Fruit fly (Drosophila melanogaster) whole organism, prepupa: ENCODE data around the gene Datp.

Source experiments
- Blimp-1 ChIP-seq: fragments of 200-800 bp; sonication (Bioruptor generic); optimal IDR thresholded peaks from 3 replicates; lab custom pipeline; 2017; ENCODE audit warnings: missing biosample characterization, missing genetic modification characterization, mild to moderate bottlenecking, moderate library complexity, missing genetic modification reagents
- CG10631 ChIP-seq: fragments of 200-800 bp; sonication (Bioruptor generic); optimal IDR thresholded peaks from 2 replicates; lab custom pipeline; 2016; ENCODE audit warnings: missing biosample characterization, missing genetic modification characterization
- CG11294 ChIP-seq: fragments of 200-800 bp; sonication (Bioruptor generic); IDR thresholded peaks from 2 replicates; pipeline ENCODE4 v1.3.6; 2022; ENCODE audit warnings: missing biosample characterization, missing genetic modification characterization
- CG11902 ChIP-seq: fragments of 200-800 bp; sonication (Bioruptor generic); optimal IDR thresholded peaks from 3 replicates; lab custom pipeline; 2016; ENCODE audit warnings: missing biosample characterization, missing genetic modification characterization
- CG1621 ChIP-seq: fragments of 200-800 bp; sonication (Bioruptor generic); optimal IDR thresholded peaks from 3 replicates; lab custom pipeline; 2018; ENCODE audit warnings: missing biosample characterization, mild to moderate bottlenecking, missing genetic modification characterization
- CG16779 ChIP-seq: fragments of 200-800 bp; sonication (Bioruptor generic); optimal IDR thresholded peaks from 3 replicates; lab custom pipeline; 2017; ENCODE audit warnings: missing biosample characterization, mild to moderate bottlenecking, missing genetic modification characterization
- CG3032 ChIP-seq: fragments of 200-800 bp; optimal IDR thresholded peaks from 2 replicates; lab custom pipeline; 2019; ENCODE audit warnings: missing biosample characterization, mild to moderate bottlenecking, missing genetic modification characterization, moderate library complexity
- CG31627 ChIP-seq: fragments of 200-800 bp; sonication (Bioruptor generic); optimal IDR thresholded peaks from 3 replicates; lab custom pipeline; 2016; ENCODE audit warnings: missing biosample characterization, missing genetic modification characterization
- CG34406 ChIP-seq: fragments of 200-800 bp; sonication (Bioruptor generic); optimal IDR thresholded peaks from 3 replicates; lab custom pipeline; 2016; ENCODE audit warnings: missing biosample characterization, missing genetic modification characterization
- CG6163 ChIP-seq: fragments of 200-800 bp; sonication (Bioruptor generic); IDR thresholded peaks from 3 replicates; pipeline ENCODE4 v1.3.6; 2022; ENCODE audit warnings: missing biosample characterization, missing genetic modification characterization
- CG6808 ChIP-seq: fragments of 200-800 bp; sonication (Bioruptor generic); optimal IDR thresholded peaks from 3 replicates; lab custom pipeline; 2017; ENCODE audit warnings: missing biosample characterization, missing genetic modification characterization, mild to moderate bottlenecking, moderate library complexity, missing genetic modification reagents
- CG6854 ChIP-seq: fragments of 200-800 bp; sonication (Bioruptor generic); optimal IDR thresholded peaks from 2 replicates; lab custom pipeline; 2017; ENCODE audit warnings: missing biosample characterization, mild to moderate bottlenecking, missing genetic modification characterization
- CG7368 ChIP-seq: fragments of 200-800 bp; sonication (Bioruptor generic); optimal IDR thresholded peaks from 3 replicates; lab custom pipeline; 2016; ENCODE audit warnings: missing biosample characterization, missing genetic modification characterization
- CG8119 ChIP-seq: fragments of 200-800 bp; sonication (Bioruptor generic); IDR thresholded peaks from 3 replicates; pipeline ENCODE4 v1.3.6; 2022; ENCODE audit warnings: missing biosample characterization, missing genetic modification characterization
- CG9139 ChIP-seq: fragments of 200-800 bp; sonication (Bioruptor generic); optimal IDR thresholded peaks from 3 replicates; lab custom pipeline; 2017; ENCODE audit warnings: missing biosample characterization, mild to moderate bottlenecking, missing genetic modification characterization
- Eip75B ChIP-seq: fragments of 200-800 bp; sonication (Bioruptor generic); optimal IDR thresholded peaks from 3 replicates; lab custom pipeline; 2016; ENCODE audit warnings: missing biosample characterization, missing genetic modification characterization
- Eip78C ChIP-seq: fragments of 200-800 bp; sonication (Bioruptor generic); peaks from one replicate; lab custom pipeline; 2016; ENCODE audit warnings: missing biosample characterization, missing genetic modification characterization
- Eip93F ChIP-seq: fragments of 200-800 bp; sonication (Bioruptor generic); optimal IDR thresholded peaks from 2 replicates; lab custom pipeline; 2016; ENCODE audit warnings: missing biosample characterization, mild to moderate bottlenecking, missing genetic modification characterization
- Ets21C ChIP-seq: fragments of 200-800 bp; sonication (Bioruptor generic); optimal IDR thresholded peaks from 3 replicates; lab custom pipeline; 2016; ENCODE audit warnings: missing biosample characterization, missing genetic modification characterization
- Ets96B ChIP-seq: fragments of 200-800 bp; optimal IDR thresholded peaks from 2 replicates; lab custom pipeline; 2019; ENCODE audit warnings: missing biosample characterization, mild to moderate bottlenecking, missing genetic modification characterization, moderate library complexity
- Gug ChIP-seq: fragments of 200-800 bp; sonication (Bioruptor generic); IDR thresholded peaks from 2 replicates; pipeline ENCODE4 v1.3.6; 2022; ENCODE audit warnings: missing biosample characterization, missing genetic modification characterization
- Hr38 ChIP-seq: sonication (Bioruptor generic); optimal IDR thresholded peaks from 2 replicates; lab custom pipeline; 2016; ENCODE audit warnings: missing biosample characterization, missing genetic modification characterization
- Hr39 ChIP-seq: fragments of 200-800 bp; sonication (Bioruptor generic); optimal IDR thresholded peaks from 2 replicates; lab custom pipeline; 2016; ENCODE audit warnings: missing biosample characterization, missing genetic modification characterization
- Lpt ChIP-seq: fragments of 200-800 bp; sonication (Bioruptor generic); optimal IDR thresholded peaks from 3 replicates; lab custom pipeline; 2016; ENCODE audit warnings: missing biosample characterization, missing genetic modification characterization
- Met ChIP-seq: fragments of 200-800 bp; sonication (Bioruptor generic); optimal IDR thresholded peaks from 3 replicates; lab custom pipeline; 2016; ENCODE audit warnings: missing biosample characterization, missing genetic modification characterization
- OdsH ChIP-seq: fragments of 200-800 bp; sonication (Bioruptor generic); optimal IDR thresholded peaks from 3 replicates; lab custom pipeline; 2016; ENCODE audit warnings: missing biosample characterization, missing genetic modification characterization
- Smox ChIP-seq: fragments of 200-800 bp; sonication (Bioruptor generic); optimal IDR thresholded peaks from 3 replicates; lab custom pipeline; 2016; ENCODE audit warnings: missing biosample characterization, missing genetic modification characterization
- Sox102F ChIP-seq: fragments of 200-800 bp; sonication (Bioruptor generic); optimal IDR thresholded peaks from 2 replicates; lab custom pipeline; 2016; ENCODE audit warnings: missing biosample characterization, mild to moderate bottlenecking, missing genetic modification characterization
- Sox14 ChIP-seq: fragments of 200-800 bp; sonication (Bioruptor generic); optimal IDR thresholded peaks from 3 replicates; lab custom pipeline; 2016; ENCODE audit warnings: missing biosample characterization, missing genetic modification characterization
- achi ChIP-seq: fragments of 200-800 bp; sonication (Bioruptor generic); optimal IDR thresholded peaks from 3 replicates; lab custom pipeline; 2016; ENCODE audit warnings: missing biosample characterization, missing genetic modification characterization
- acj6 ChIP-seq: fragments of 200-800 bp; sonication (Bioruptor generic); optimal IDR thresholded peaks from 3 replicates; lab custom pipeline; 2016; ENCODE audit warnings: missing biosample characterization, missing genetic modification characterization
- cyc ChIP-seq: fragments of 200-800 bp; sonication (Bioruptor generic); optimal IDR thresholded peaks from 3 replicates; lab custom pipeline; 2016; ENCODE audit warnings: missing biosample characterization, missing genetic modification characterization
- dac ChIP-seq: fragments of 200-800 bp; sonication (Bioruptor generic); optimal IDR thresholded peaks from 2 replicates; lab custom pipeline; 2017; ENCODE audit warnings: missing biosample characterization, mild to moderate bottlenecking, missing genetic modification characterization
- dsx ChIP-seq: fragments of 200-800 bp; optimal IDR thresholded peaks from 3 replicates; lab custom pipeline; 2019; ENCODE audit warnings: missing biosample characterization, mild to moderate bottlenecking, missing genetic modification characterization, moderate library complexity; ENCODE audit not compliant: poor library complexity, severe bottlenecking
- esn ChIP-seq: fragments of 200-800 bp; sonication (Bioruptor generic); optimal IDR thresholded peaks from 2 replicates; lab custom pipeline; 2016; ENCODE audit warnings: missing biosample characterization, mild to moderate bottlenecking, missing genetic modification characterization, moderate library complexity
- fd59A ChIP-seq: fragments of 200-800 bp; sonication (Bioruptor generic); optimal IDR thresholded peaks from 2 replicates; lab custom pipeline; 2017; ENCODE audit warnings: missing biosample characterization, mild to moderate bottlenecking, missing genetic modification characterization, missing genetic modification reagents
- fd85E ChIP-seq: fragments of 200-800 bp; sonication (Bioruptor generic); optimal IDR thresholded peaks from 3 replicates; lab custom pipeline; 2016; ENCODE audit warnings: missing biosample characterization, missing genetic modification characterization
- fkh ChIP-seq: fragments of 200-800 bp; sonication (Bioruptor generic); optimal IDR thresholded peaks from 3 replicates; lab custom pipeline; 2017; ENCODE audit warnings: missing biosample characterization, mild to moderate bottlenecking, missing genetic modification characterization, moderate library complexity
- net ChIP-seq: fragments of 200-800 bp; sonication (Bioruptor generic); optimal IDR thresholded peaks from 3 replicates; lab custom pipeline; 2016; ENCODE audit warnings: missing biosample characterization, missing genetic modification characterization
- salr ChIP-seq, 2 experiments: fragments of 200-800 bp; sonication (Bioruptor generic); optimal IDR thresholded peaks; 3 replicates each; lab custom pipeline; 2016 to 2018; ENCODE audit warnings: missing biosample characterization in 2 of 2, missing genetic modification characterization in 2 of 2, mild to moderate bottlenecking in 1 of 2
- spab ChIP-seq: fragments of 200-800 bp; sonication (Bioruptor generic); optimal IDR thresholded peaks from 2 replicates; lab custom pipeline; 2017; ENCODE audit warnings: missing biosample characterization, mild to moderate bottlenecking, missing genetic modification characterization, missing genetic modification reagents
- ss ChIP-seq, 2 experiments: fragments of 200-800 bp; sonication (Bioruptor generic); optimal IDR thresholded peaks; 2 replicates in 1 of 2; 3 replicates in 1 of 2; lab custom pipeline; 2017 to 2018; ENCODE audit warnings: mild to moderate bottlenecking in 2 of 2, missing biosample characterization in 2 of 2, missing genetic modification characterization in 2 of 2, moderate library complexity in 1 of 2
- svp ChIP-seq: fragments of 200-800 bp; sonication (Bioruptor generic); peaks from one replicate; lab custom pipeline; 2016; ENCODE audit warnings: missing biosample characterization, missing genetic modification characterization
- topi ChIP-seq: fragments of 200-800 bp; sonication (Bioruptor generic); optimal IDR thresholded peaks from 3 replicates; lab custom pipeline; 2016; ENCODE audit warnings: missing biosample characterization, missing genetic modification characterization
- vri ChIP-seq: fragments of 200-800 bp; sonication (Bioruptor generic); optimal IDR thresholded peaks from 3 replicates; lab custom pipeline; 2016; ENCODE audit warnings: missing biosample characterization, mild to moderate bottlenecking, missing genetic modification characterization

Datp gene

dm6 chr2L:9903028-9903427 is 35.6 kb downstream of the Datp start, which contains the start of gene Muc30E:
Gene Muc30E, minus strand, starts transcription at chr2L:9903128.
- no peak for TF ChIP-seq acj6 (GFP tag; lab: Kevin White, UChicago)
- no peak for TF ChIP-seq vri
- TF ChIP-seq Ets96B = no peak
- TF ChIP-seq CG6808 (GFP tag; lab: Kevin White, UChicago) = no peak
- no peak for TF ChIP-seq CG6163 (GFP tag; lab: Robert Waterston, UW)
- TF ChIP-seq esn (GFP tag; lab: Kevin White, UChicago) = no peak
- TF ChIP-seq fkh (GFP tag; lab: Kevin White, UChicago) = no peak
- TF ChIP-seq CG31627 = no peak
- TF ChIP-seq CG7368 (GFP tag; lab: Kevin White, UChicago) = no peak
- TF ChIP-seq cyc (GFP tag; lab: Kevin White, UChicago) = no peak
- no peak for TF ChIP-seq CG6854 (GFP tag; lab: Kevin White, UChicago)
- TF ChIP-seq CG16779 (tag; lab: Kevin White, UChicago) = no peak
- no peak for TF ChIP-seq spab (GFP tag; lab: Kevin White, UChicago)
- TF ChIP-seq Eip78C = no peak
- no peak for TF ChIP-seq CG10631 (GFP tag; lab: Kevin White, UChicago)
- no peak for TF ChIP-seq net
- TF ChIP-seq, all 60 proteins: peak for 0

- TF ChIP-seq Eip75B (GFP tag; lab: Kevin White, UChicago) (peak; percentile 28), esn (GFP tag; lab: Kevin White, UChicago) (peak; percentile 71), acj6 (GFP tag; lab: Kevin White, UChicago) (peak; percentile 31), ss (GFP tag; optimal IDR thresholded peaks at IDR 0.05; lab: Kevin White, UChicago) (peak; percentile 32 to 39), CG3032 (tag; lab: Kevin White, UChicago) (peak; percentile 1), CG11902 (GFP tag; lab: Kevin White, UChicago) (no peak), CG6854 (GFP tag; lab: Kevin White, UChicago) (peak; percentile 73), fd59A (GFP tag; lab: Kevin White, UChicago) (no peak), cyc (GFP tag; lab: Kevin White, UChicago) (peak; percentile 1), OdsH (peak; percentile 28), Ets96B (no peak), Smox (GFP tag; lab: Kevin White, UChicago) (peak; percentile 36), Hr38 (GFP tag; lab: Kevin White, UChicago) (no peak), CG6808 (GFP tag; lab: Kevin White, UChicago) (peak; percentile 45), Blimp-1 (no peak), CG31627 (peak; percentile 24), CG6163 (GFP tag; lab: Robert Waterston, UW) (no peak), CG11294 (no peak), CG1621 (peak; percentile 28), achi (GFP tag; lab: Kevin White, UChicago) (no peak), CG34406 (peak; percentile 36), Eip78C (peak; percentile 79), Sox102F (GFP tag; lab: Kevin White, UChicago) (peak; percentile 58), vri (peak; percentile 26), dsx (GFP tag; lab: Kevin White, UChicago) (no peak), svp (GFP tag; lab: Kevin White, UChicago) (no peak), topi (GFP tag; lab: Kevin White, UChicago) (peak; percentile 39), CG8119 (no peak; the same call in 2 of the 3 replicates), Ets21C (GFP tag; lab: Kevin White, UChicago) (peak; percentile 26), Sox14 (GFP tag; lab: Kevin White, UChicago) (peak; percentile 70), fkh (GFP tag; lab: Kevin White, UChicago) (peak; percentile 22), Hr39 (peak; percentile 30)
These were observed 41.3 kb downstream of the Datp start, which contains the start of gene RpS2 for dm6 chr2L:9897296-9897695. Gene RpS2, minus strand, starts transcription at chr2L:9897552.

dm6 chr2L:9894871-9895364 is 43.7 kb downstream of the Datp start, which contains the start of gene Bka:
Gene Bka, plus strand, starts transcription at chr2L:9895287.
- TF ChIP-seq topi (GFP tag; lab: Kevin White, UChicago) (peak; percentile 56), Gug (GFP tag; lab: Robert Waterston, UW) (no peak), Ets21C (GFP tag; lab: Kevin White, UChicago) (peak; percentile 1), svp (GFP tag; lab: Kevin White, UChicago) (no peak), dac (GFP tag; lab: Kevin White, UChicago) (no peak), Lpt (GFP tag; lab: Kevin White, UChicago) (no peak), Eip93F (GFP tag; lab: Kevin White, UChicago) (peak; percentile 23), fkh (GFP tag; lab: Kevin White, UChicago) (peak; percentile 52), CG9139 (GFP tag; lab: Kevin White, UChicago) (no peak), Hr38 (GFP tag; lab: Kevin White, UChicago) (no peak), Met (peak; percentile 57), CG8119 (no peak), Ets96B (peak; percentile 13), CG10631 (GFP tag; lab: Kevin White, UChicago) (no peak), CG6854 (GFP tag; lab: Kevin White, UChicago) (peak; percentile 52), fd85E (GFP tag; lab: Kevin White, UChicago) (no peak), cyc (GFP tag; lab: Kevin White, UChicago) (no peak), salr (GFP tag; optimal IDR thresholded peaks at IDR 0.05; lab: Kevin White, UChicago) (no peak), net (no peak), CG31627 (no peak), Sox14 (GFP tag; lab: Kevin White, UChicago) (peak; percentile 24)
